Fruit fly (Drosophila melanogaster) whole organism, embryonic: ENCODE results near the gene Cralbp.

Source experiments
- B-H1 ChIP-seq: fragments of 200-800 bp; sonication (Bioruptor generic); IDR thresholded peaks from 3 replicates; pipeline ENCODE4 v1.3.6; 2022; ENCODE audit warnings: missing biosample characterization, missing genetic modification characterization
- BtbVII ChIP-seq: fragments of 200-800 bp; sonication (Bioruptor generic); optimal IDR thresholded peaks from 3 replicates; lab custom pipeline; 2017; ENCODE audit warnings: missing biosample characterization, mild to moderate bottlenecking, missing genetic modification characterization
- CG1024 ChIP-seq: fragments of 200-800 bp; sonication (Bioruptor generic); IDR thresholded peaks from 2 replicates; pipeline ENCODE4 v1.3.6; 2022; ENCODE audit warnings: missing biosample characterization, missing genetic modification characterization
- CG10366 ChIP-seq: fragments of 200-800 bp; sonication (Bioruptor generic); IDR thresholded peaks from 2 replicates; pipeline ENCODE4 v1.3.6; 2022; ENCODE audit warnings: missing biosample characterization, missing genetic modification characterization
- CG10431 ChIP-seq: fragments of 200-800 bp; sonication (Bioruptor generic); optimal IDR thresholded peaks from 3 replicates; lab custom pipeline; 2018; ENCODE audit warnings: missing biosample characterization, mild to moderate bottlenecking, missing genetic modification characterization
- CG10565 ChIP-seq: fragments of 200-800 bp; sonication (Bioruptor generic); optimal IDR thresholded peaks from 3 replicates; lab custom pipeline; 2016; ENCODE audit warnings: missing biosample characterization, mild to moderate bottlenecking, missing genetic modification characterization
- CG11247 ChIP-seq: fragments of 200-800 bp; sonication (Bioruptor generic); IDR thresholded peaks from 2 replicates; pipeline ENCODE4 v1.3.6; 2022; ENCODE audit warnings: missing biosample characterization, missing genetic modification characterization
- CG12104 ChIP-seq: fragments of 200-800 bp; sonication (Bioruptor generic); optimal IDR thresholded peaks from 3 replicates; lab custom pipeline; 2016; ENCODE audit warnings: missing biosample characterization, missing genetic modification characterization
- CG13123 ChIP-seq: fragments of 200-800 bp; sonication (Bioruptor generic); optimal IDR thresholded peaks from 2 replicates; lab custom pipeline; 2016; ENCODE audit warnings: missing biosample characterization, missing genetic modification characterization
- CG15479 ChIP-seq: fragments of 200-800 bp; sonication (Bioruptor generic); optimal IDR thresholded peaks from 3 replicates; lab custom pipeline; 2019; ENCODE audit warnings: missing biosample characterization, mild to moderate bottlenecking, missing genetic modification characterization, moderate library complexity
- CG1602 ChIP-seq: fragments of 200-800 bp; sonication (Bioruptor generic); optimal IDR thresholded peaks from 3 replicates; lab custom pipeline; 2016; ENCODE audit warnings: missing biosample characterization, missing genetic modification characterization
- CG16779 ChIP-seq: fragments of 200-800 bp; sonication (Bioruptor generic); IDR thresholded peaks from 2 replicates; pipeline ENCODE4 v1.3.6; 2022; ENCODE audit warnings: missing biosample characterization, missing genetic modification characterization
- CG17568 ChIP-seq: fragments of 200-800 bp; sonication (Bioruptor generic); optimal IDR thresholded peaks from 2 replicates; lab custom pipeline; 2018; ENCODE audit warnings: missing biosample characterization, mild to moderate bottlenecking, missing genetic modification characterization, moderate library complexity
- CG18476 ChIP-seq: fragments of 200-800 bp; sonication (Bioruptor generic); optimal IDR thresholded peaks from 2 replicates; lab custom pipeline; 2016; ENCODE audit warnings: missing biosample characterization, mild to moderate bottlenecking, missing genetic modification characterization
- CG18764 ChIP-seq: fragments of 200-800 bp; sonication (Bioruptor generic); optimal IDR thresholded peaks from 3 replicates; lab custom pipeline; 2016; ENCODE audit warnings: missing biosample characterization, missing genetic modification characterization
- CG2116 ChIP-seq: fragments of 200-800 bp; sonication (Bioruptor generic); optimal IDR thresholded peaks from 3 replicates; lab custom pipeline; 2018; ENCODE audit warnings: missing biosample characterization, mild to moderate bottlenecking, missing genetic modification characterization
- CG31365 ChIP-seq: fragments of 200-800 bp; sonication (Bioruptor generic); optimal IDR thresholded peaks from 2 replicates; lab custom pipeline; 2018; ENCODE audit warnings: missing biosample characterization, mild to moderate bottlenecking, missing genetic modification characterization
- CG3407 ChIP-seq: fragments of 200-800 bp; sonication (Bioruptor generic); optimal IDR thresholded peaks from 2 replicates; lab custom pipeline; 2018; ENCODE audit warnings: missing biosample characterization, mild to moderate bottlenecking, missing genetic modification characterization
- CG3995 ChIP-seq: fragments of 200-800 bp; sonication (Bioruptor generic); optimal IDR thresholded peaks from 3 replicates; lab custom pipeline; 2016; ENCODE audit warnings: missing biosample characterization, missing genetic modification characterization
- CG7745 ChIP-seq: fragments of 200-800 bp; sonication (Bioruptor generic); optimal IDR thresholded peaks from 2 replicates; lab custom pipeline; 2018; ENCODE audit warnings: missing biosample characterization, mild to moderate bottlenecking, missing genetic modification characterization, moderate library complexity
- Dref ChIP-seq: fragments of 200-800 bp; sonication (Bioruptor generic); IDR thresholded peaks from 2 replicates; pipeline ENCODE4 v1.3.6; 2022; ENCODE audit warnings: missing biosample characterization, missing genetic modification characterization
- HLH4C ChIP-seq: fragments of 200-800 bp; sonication (Bioruptor generic); IDR thresholded peaks from 3 replicates; pipeline ENCODE4 v1.3.6; 2022; ENCODE audit warnings: missing biosample characterization, missing genetic modification characterization; ENCODE audit not compliant: partially characterized antibody
- Hand ChIP-seq: fragments of 200-800 bp; sonication (Bioruptor generic); optimal IDR thresholded peaks from 2 replicates; lab custom pipeline; 2017; ENCODE audit warnings: mild to moderate bottlenecking, missing biosample characterization, missing genetic modification reagents, missing genetic modification characterization
- Med ChIP-seq: fragments of 200-800 bp; sonication (Bioruptor generic); peaks from one replicate; lab custom pipeline; 2016; ENCODE audit warnings: missing biosample characterization, missing genetic modification characterization, mild to moderate bottlenecking, inconsistent platforms, moderate library complexity
- NFAT ChIP-seq: fragments of 200-800 bp; sonication (Bioruptor generic); IDR thresholded peaks from 2 replicates; pipeline ENCODE4 v1.3.6; 2022; ENCODE audit warnings: missing biosample characterization, missing genetic modification characterization
- NfI ChIP-seq: fragments of 200-800 bp; sonication (Bioruptor generic); optimal IDR thresholded peaks from 3 replicates; lab custom pipeline; 2018; ENCODE audit warnings: missing biosample characterization, mild to moderate bottlenecking, missing genetic modification characterization, moderate library complexity
- Rfx ChIP-seq: fragments of 200-800 bp; sonication (Bioruptor generic); IDR thresholded peaks from 2 replicates; pipeline ENCODE4 v1.3.6; 2022; ENCODE audit warnings: missing biosample characterization, missing genetic modification characterization
- Tbp ChIP-seq: fragments of >200 bp; optimal IDR thresholded peaks from 2 replicates; lab custom pipeline; 2018; ENCODE audit warnings: missing biosample characterization, missing genetic modification characterization
- abd-A ChIP-seq: fragments of 200-800 bp; sonication (Bioruptor generic); optimal IDR thresholded peaks from 3 replicates; lab custom pipeline; 2019; ENCODE audit warnings: missing biosample characterization, mild to moderate bottlenecking, missing genetic modification characterization, moderate library complexity
- chif ChIP-seq, 2 experiments: fragments of 200-800 bp; sonication (Bioruptor generic); optimal IDR thresholded peaks; 3 replicates each; lab custom pipeline; 2016; ENCODE audit warnings: missing biosample characterization in 2 of 2, missing genetic modification characterization in 2 of 2
- chn ChIP-seq: fragments of 200-800 bp; sonication (Bioruptor generic); optimal IDR thresholded peaks from 2 replicates; lab custom pipeline; 2016; ENCODE audit warnings: missing biosample characterization, missing genetic modification characterization
- eve ChIP-seq, 2 experiments: fragments of >200 bp; optimal IDR thresholded peaks; 2 replicates each; lab custom pipeline; 2017; ENCODE audit warnings: missing biosample characterization in 2 of 2, missing genetic modification characterization in 2 of 2
- kni ChIP-seq: fragments of 200-800 bp; sonication (Bioruptor generic); optimal IDR thresholded peaks from 3 replicates; lab custom pipeline; 2017; ENCODE audit warnings: mild to moderate bottlenecking, missing biosample characterization, missing genetic modification reagents, missing genetic modification characterization
- lov ChIP-seq, 2 experiments: fragments of 200-800 bp in 1 of 2; fragments of >200 bp in 1 of 2; sonication (Bioruptor generic) in 1 of 2; IDR thresholded peaks in 1 of 2; optimal IDR thresholded peaks in 1 of 2; 2 replicates in 1 of 2; 3 replicates in 1 of 2; pipeline versions ENCODE4 v1.3.6 to Lab custom; 2017 to 2022; ENCODE audit warnings: missing biosample characterization in 1 of 2, missing genetic modification characterization in 1 of 2
- luna ChIP-seq: fragments of 200-800 bp; sonication (Bioruptor generic); optimal IDR thresholded peaks from 2 replicates; lab custom pipeline; 2016; ENCODE audit warnings: missing biosample characterization, missing genetic modification characterization
- mirr ChIP-seq: fragments of 200-800 bp; sonication (Bioruptor generic); optimal IDR thresholded peaks from 3 replicates; lab custom pipeline; 2018; ENCODE audit warnings: missing biosample characterization, mild to moderate bottlenecking, missing genetic modification characterization
- nom ChIP-seq: fragments of 200-800 bp; sonication (Bioruptor generic); optimal IDR thresholded peaks from 2 replicates; lab custom pipeline; 2017; ENCODE audit warnings: missing biosample characterization, missing genetic modification characterization, mild to moderate bottlenecking, moderate library complexity, missing genetic modification reagents
- prd ChIP-seq, 3 experiments: fragments of >200 bp in 2 of 3; fragments of 200-800 bp in 1 of 3; sonication (Bioruptor generic) in 1 of 3; optimal IDR thresholded peaks in 2 of 3; IDR thresholded peaks in 1 of 3; 2 replicates in 2 of 3; 3 replicates in 1 of 3; pipeline versions ENCODE4 v1.3.6 to Lab custom; 2017 to 2022; ENCODE audit warnings: missing biosample characterization in 1 of 3, missing genetic modification characterization in 1 of 3
- pros ChIP-seq: fragments of 200-800 bp; sonication (Bioruptor generic); optimal IDR thresholded peaks from 3 replicates; lab custom pipeline; 2019; ENCODE audit warnings: missing biosample characterization, mild to moderate bottlenecking, missing genetic modification characterization, moderate library complexity
- row ChIP-seq: fragments of 200-800 bp; sonication (Bioruptor generic); IDR thresholded peaks from 3 replicates; pipeline ENCODE4 v1.3.6; 2022; ENCODE audit warnings: missing biosample characterization, missing genetic modification characterization
- toy ChIP-seq: fragments of 200-800 bp; sonication (Bioruptor generic); IDR thresholded peaks from 2 replicates; pipeline ENCODE4 v1.3.6; 2022; ENCODE audit warnings: missing biosample characterization, missing genetic modification characterization
- yki ChIP-seq: fragments of >200 bp; optimal IDR thresholded peaks from 3 replicates; lab custom pipeline; 2018

Cralbp gene

dm6 chr3L:5779476-5780401 is 6.8 kb downstream of the Cralbp start, which contains the start of the genes Myt1, PGRP-LD and Pmi (continued):
- no peak for TF ChIP-seq Rfx (GFP tag; lab: Robert Waterston, UW)
- TF ChIP-seq CG18764 (GFP tag; lab: Kevin White, UChicago) = no peak
- TF ChIP-seq CG18476 (GFP tag; lab: Kevin White, UChicago) = no peak
- TF ChIP-seq CG10431 (GFP tag; lab: Kevin White, UChicago) = no peak
- no peak for TF ChIP-seq Dref (GFP tag; lab: Robert Waterston, UW)
- no peak for TF ChIP-seq B-H1 (GFP tag; lab: Robert Waterston, UW)
- peak; percentile 32 for TF ChIP-seq CG2116 (GFP tag; lab: Kevin White, UChicago)
- no peak for TF ChIP-seq chif (GFP tag; optimal IDR thresholded peaks at IDR 0.05; lab: Kevin White, UChicago)
- no peak for TF ChIP-seq CG13123 (GFP tag; lab: Kevin White, UChicago)
- TF ChIP-seq CG1602 (GFP tag; lab: Kevin White, UChicago) = no peak
- TF ChIP-seq CG3407 (GFP tag; lab: Kevin White, UChicago) = no peak
- TF ChIP-seq CG31365 (tag; lab: Kevin White, UChicago) = no peak
- no peak for TF ChIP-seq CG10366 (GFP tag; lab: Robert Waterston, UW)
- TF ChIP-seq Tbp = no peak
- TF ChIP-seq luna = no peak
- TF ChIP-seq pros = peak; percentile 39
- no peak for TF ChIP-seq mirr (GFP tag; lab: Kevin White, UChicago)
- no peak for TF ChIP-seq kni (GFP tag; lab: Kevin White, UChicago)
- TF ChIP-seq prd (optimal IDR thresholded peaks at IDR 0.05; lab: Kevin White, UChicago) = no peak
- TF ChIP-seq prd (GFP tag; IDR thresholded peaks at IDR 0.05; lab: Robert Waterston, UW) = no peak
- TF ChIP-seq NfI (GFP tag; lab: Kevin White, UChicago) = no peak
- TF ChIP-seq Hand (GFP tag; lab: Kevin White, UChicago) = no peak
- no peak for TF ChIP-seq CG15479 (GFP tag; lab: Kevin White, UChicago)
- no peak for TF ChIP-seq CG12104 (GFP tag; lab: Kevin White, UChicago)
- TF ChIP-seq CG1024 (GFP tag; lab: Robert Waterston, UW) = no peak
- TF ChIP-seq yki (lab: Kevin White, UChicago) = no peak
- no peak for TF ChIP-seq CG10565
- no peak for TF ChIP-seq toy
- TF ChIP-seq chn = no peak
- no peak for TF ChIP-seq CG16779 (GFP tag; lab: Robert Waterston, UW)
- no peak for TF ChIP-seq CG17568 (GFP tag; lab: Kevin White, UChicago)
- TF ChIP-seq CG7745 = no peak
- TF ChIP-seq eve (GFP tag; optimal IDR thresholded peaks at IDR 0.05; lab: Kevin White, UChicago) = no peak
- TF ChIP-seq row (GFP tag; lab: Robert Waterston, UW) = no peak
- no peak for TF ChIP-seq NFAT
- TF ChIP-seq HLH4C = 0 out of 3 replicates have a peak, but pooled peaks have one; percentile 17
- TF ChIP-seq nom = no peak
- no peak for TF ChIP-seq abd-A (tag; lab: Kevin White, UChicago)
- TF ChIP-seq lov (optimal IDR thresholded peaks at IDR 0.05; lab: Kevin White, UChicago) = no peak
- TF ChIP-seq lov (GFP tag; IDR thresholded peaks at IDR 0.05; lab: Robert Waterston, UW) = no peak
- TF ChIP-seq Med (GFP tag; lab: Kevin White, UChicago) = peak; percentile 73
- TF ChIP-seq CG11247 (GFP tag; lab: Robert Waterston, UW) = no peak
- TF ChIP-seq BtbVII (GFP tag; lab: Kevin White, UChicago) = no peak
- no peak for TF ChIP-seq CG3995 (GFP tag; lab: Kevin White, UChicago)
